Worm (Caenorhabditis elegans) whole organism, L4 larva: ENCODE results near the gene F08D12.3.

Source experiments
- F10B5.3 ChIP-seq: sonication (generic microtip); optimal IDR thresholded peaks from 2 replicates; lab custom pipeline; 2016; ENCODE audit warnings: mild to moderate bottlenecking, missing genetic modification characterization, missing compliant biosample characterization
- F26F4.8 ChIP-seq: fragments of 200-800 bp; sonication (Bioruptor generic); conservative IDR thresholded peaks from 2 replicates; pipeline ENCODE4 v1.3.6; 2022; ENCODE audit warnings: missing genetic modification characterization, missing compliant biosample characterization
- F37D6.2 ChIP-seq: sonication (generic microtip); optimal IDR thresholded peaks from 2 replicates; lab custom pipeline; 2016; ENCODE audit warnings: mild to moderate bottlenecking, missing genetic modification characterization, missing compliant biosample characterization
- F49E8.2 ChIP-seq: sonication (generic microtip); optimal IDR thresholded peaks from 2 replicates; lab custom pipeline; 2016; ENCODE audit warnings: missing compliant biosample characterization, mild to moderate bottlenecking, missing genetic modification characterization, borderline replicate concordance
- T20F7.1 ChIP-seq: fragments of 200-800 bp; sonication (Bioruptor generic); optimal IDR thresholded peaks from 2 replicates; lab custom pipeline; 2018; ENCODE audit warnings: mild to moderate bottlenecking, missing genetic modification characterization, missing compliant biosample characterization
- Y105C5A.15 ChIP-seq: fragments of 200-800 bp; sonication (Bioruptor generic); IDR thresholded peaks from 2 replicates; pipeline ENCODE4 v1.3.6; 2022; ENCODE audit warnings: missing genetic modification characterization, missing compliant biosample characterization
- ZK337.2 ChIP-seq: fragments of 200-800 bp; sonication (Bioruptor generic); IDR thresholded peaks from 2 replicates; pipeline ENCODE4 v1.3.6; 2022; ENCODE audit warnings: missing genetic modification reagents, missing genetic modification characterization, missing compliant biosample characterization
- aha-1 ChIP-seq: fragments of 150-350 bp; peaks from one replicate; lab custom pipeline; 2014; ENCODE audit warnings: missing biosample characterization, missing genetic modification characterization
- aly-2 ChIP-seq: sonication (generic microtip); optimal IDR thresholded peaks from 2 replicates; lab custom pipeline; 2018; ENCODE audit warnings: missing biosample characterization, missing genetic modification characterization
- ceh-28 ChIP-seq: fragments of 150-350 bp; optimal IDR thresholded peaks from 2 replicates; lab custom pipeline; 2014; ENCODE audit warnings: missing biosample characterization, missing genetic modification reagents, missing genetic modification characterization
- ctbp-1 ChIP-seq: fragments of 200-800 bp; sonication (Bioruptor generic); IDR thresholded peaks from 2 replicates; pipeline ENCODE4 v1.3.6; 2022; ENCODE audit warnings: missing genetic modification reagents, missing genetic modification characterization, missing compliant biosample characterization
- daf-12 ChIP-seq: fragments of 150-350 bp; optimal IDR thresholded peaks from 2 replicates; lab custom pipeline; 2014; ENCODE audit warnings: missing biosample characterization, missing genetic modification reagents, missing genetic modification characterization
- daf-16 ChIP-seq, 3 experiments: sonication (generic microtip); optimal IDR thresholded peaks; 2 replicates each; lab custom pipeline; 2016 to 2017; ENCODE audit warnings: missing genetic modification characterization in 3 of 3, missing genetic modification reagents in 3 of 3, mild to moderate bottlenecking in 2 of 3, missing compliant biosample characterization in 2 of 3, missing biosample characterization in 1 of 3, moderate library complexity in 1 of 3
- daf-8 ChIP-seq: fragments of 200-800 bp; sonication (Bioruptor generic); IDR thresholded peaks from 2 replicates; pipeline ENCODE4 v1.3.6; 2022; ENCODE audit warnings: missing genetic modification characterization, missing compliant biosample characterization
- dmd-6 ChIP-seq: fragments of 200-800 bp; sonication (Bioruptor generic); IDR thresholded peaks from 2 replicates; pipeline ENCODE4 v1.3.6; 2022; ENCODE audit warnings: missing genetic modification reagents, missing genetic modification characterization, missing compliant biosample characterization
- dpl-1 ChIP-seq: fragments of 150-350 bp; optimal IDR thresholded peaks from 2 replicates; lab custom pipeline; 2014; ENCODE audit warnings: missing biosample characterization, missing genetic modification reagents, missing genetic modification characterization
- duxl-1 ChIP-seq: sonication (generic microtip); optimal IDR thresholded peaks from 2 replicates; lab custom pipeline; 2016; ENCODE audit warnings: mild to moderate bottlenecking, missing genetic modification characterization, moderate library complexity, missing compliant biosample characterization; ENCODE audit not compliant: poor library complexity
- egl-27 ChIP-seq: sonication (generic microtip); optimal IDR thresholded peaks from 3 replicates; lab custom pipeline; 2017; ENCODE audit warnings: missing biosample characterization, missing genetic modification reagents, missing genetic modification characterization
- fkh-10 ChIP-seq: fragments of 150-350 bp; optimal IDR thresholded peaks from 2 replicates; lab custom pipeline; 2014; ENCODE audit warnings: missing biosample characterization, missing genetic modification reagents, missing genetic modification characterization
- fos-1 ChIP-seq: fragments of 150-350 bp; optimal IDR thresholded peaks from 2 replicates; lab custom pipeline; 2014; ENCODE audit warnings: missing biosample characterization, missing genetic modification characterization
- hif-1 ChIP-seq, 2 experiments: sonication (generic microtip); optimal IDR thresholded peaks; 2 replicates each; lab custom pipeline; 2016 to 2017; ENCODE audit warnings: missing compliant biosample characterization in 2 of 2, missing genetic modification characterization in 2 of 2, missing genetic modification reagents in 2 of 2, missing genotype in 2 of 2, mild to moderate bottlenecking in 1 of 2
- hlh-30 ChIP-seq: sonication (generic microtip); optimal IDR thresholded peaks from 2 replicates; lab custom pipeline; 2017; ENCODE audit warnings: antibody characterized with exemption, mild to moderate bottlenecking, missing genetic modification characterization, missing compliant biosample characterization; ENCODE audit not compliant: insufficient read depth
- jun-1 ChIP-seq: fragments of 150-350 bp; optimal IDR thresholded peaks from 2 replicates; lab custom pipeline; 2014; ENCODE audit warnings: missing biosample characterization, missing genetic modification reagents, missing genetic modification characterization
- lin-13 ChIP-seq: fragments of 150-350 bp; optimal IDR thresholded peaks from 2 replicates; lab custom pipeline; 2014; ENCODE audit warnings: missing biosample characterization, missing genetic modification reagents, missing genetic modification characterization
- lin-38 ChIP-seq: fragments of 200-800 bp; sonication (Bioruptor generic); IDR thresholded peaks from 2 replicates; pipeline ENCODE4 v1.3.6; 2022; ENCODE audit warnings: missing genetic modification reagents, missing genetic modification characterization, missing compliant biosample characterization
- lsy-2 ChIP-seq, 2 experiments: fragments of 150-350 bp in 1 of 2; sonication (generic microtip) in 1 of 2; optimal IDR thresholded peaks; 2 replicates each; lab custom pipeline; 2014 to 2017; ENCODE audit warnings: missing biosample characterization in 2 of 2, missing genetic modification characterization in 2 of 2
- mep-1 ChIP-seq: fragments of 150-350 bp; sonication (generic microtip); optimal IDR thresholded peaks from 3 replicates; lab custom pipeline; 2014; ENCODE audit warnings: missing biosample characterization, missing genetic modification characterization
- mes-2 ChIP-seq: sonication (generic microtip); optimal IDR thresholded peaks from 2 replicates; lab custom pipeline; 2016; ENCODE audit warnings: missing genotype, mild to moderate bottlenecking, missing genetic modification characterization, missing compliant biosample characterization; ENCODE audit not compliant: poor library complexity, severe bottlenecking
- mxl-3 ChIP-seq: fragments of 200-800 bp; sonication (Bioruptor generic); optimal IDR thresholded peaks from 2 replicates; lab custom pipeline; 2018; ENCODE audit warnings: mild to moderate bottlenecking, missing genetic modification characterization, missing compliant biosample characterization
- nhr-10 ChIP-seq: fragments of 150-350 bp; optimal IDR thresholded peaks from 2 replicates; lab custom pipeline; 2014; ENCODE audit warnings: missing biosample characterization, missing genetic modification characterization
- nhr-11 ChIP-seq: fragments of 150-350 bp; optimal IDR thresholded peaks from 2 replicates; lab custom pipeline; 2014; ENCODE audit warnings: missing biosample characterization, missing genetic modification characterization
- nhr-111 ChIP-seq: fragments of 200-800 bp; sonication (Bioruptor generic); optimal IDR thresholded peaks from 2 replicates; lab custom pipeline; 2018; ENCODE audit warnings: mild to moderate bottlenecking, missing genetic modification characterization, missing compliant biosample characterization
- nhr-237 ChIP-seq: sonication (generic microtip); optimal IDR thresholded peaks from 2 replicates; lab custom pipeline; 2017; ENCODE audit warnings: missing biosample characterization, missing genetic modification characterization
- nhr-25 ChIP-seq: sonication (generic microtip); optimal IDR thresholded peaks from 2 replicates; lab custom pipeline; 2017; ENCODE audit warnings: missing genetic modification characterization, mild to moderate bottlenecking, missing compliant biosample characterization, antibody characterized with exemption, moderate library complexity, borderline replicate concordance; ENCODE audit not compliant: insufficient read depth
- nhr-77 ChIP-seq: fragments of 150-350 bp; optimal IDR thresholded peaks from 2 replicates; lab custom pipeline; 2014; ENCODE audit warnings: missing biosample characterization, missing genetic modification characterization
- php-3 ChIP-seq: fragments of 200-800 bp; sonication (Bioruptor generic); IDR thresholded peaks from 2 replicates; pipeline ENCODE4 v1.3.6; 2022; ENCODE audit warnings: missing genetic modification reagents, missing genetic modification characterization, missing compliant biosample characterization
- rbr-2 ChIP-seq: sonication (generic microtip); optimal IDR thresholded peaks from 2 replicates; lab custom pipeline; 2016; ENCODE audit warnings: missing genotype, missing genetic modification characterization, missing compliant biosample characterization
- saeg-2 ChIP-seq: fragments of 200-800 bp; sonication (Bioruptor generic); IDR thresholded peaks from 2 replicates; pipeline ENCODE4 v1.3.6; 2022; ENCODE audit warnings: missing genetic modification reagents, missing genetic modification characterization, missing compliant biosample characterization
- snpc-1.2 ChIP-seq: fragments of 200-800 bp; sonication (Bioruptor generic); IDR thresholded peaks from 2 replicates; pipeline ENCODE4 v1.3.6; 2022; ENCODE audit warnings: missing genetic modification reagents, missing genetic modification characterization, missing compliant biosample characterization
- spr-1 ChIP-seq: sonication (generic microtip); optimal IDR thresholded peaks from 2 replicates; lab custom pipeline; 2016; ENCODE audit warnings: mild to moderate bottlenecking, missing genetic modification characterization, missing compliant biosample characterization
- spr-3 ChIP-seq: fragments of 200-800 bp; sonication (Bioruptor generic); optimal IDR thresholded peaks from 2 replicates; lab custom pipeline; 2018; ENCODE audit warnings: mild to moderate bottlenecking, missing genetic modification characterization, missing compliant biosample characterization
- tag-97 ChIP-seq: fragments of 200-800 bp; sonication (Bioruptor generic); IDR thresholded peaks from 2 replicates; pipeline ENCODE4 v1.3.6; 2022; ENCODE audit warnings: missing genetic modification characterization, missing compliant biosample characterization
- tra-1 ChIP-seq: fragments of 200-800 bp; sonication (Bioruptor generic); IDR thresholded peaks from 2 replicates; pipeline ENCODE4 v1.3.6; 2022; ENCODE audit warnings: missing genetic modification reagents, missing genetic modification characterization, missing compliant biosample characterization
- unc-130 ChIP-seq: sonication (generic microtip); optimal IDR thresholded peaks from 2 replicates; lab custom pipeline; 2016; ENCODE audit warnings: missing genetic modification reagents, missing genetic modification characterization, missing compliant biosample characterization
- unc-39 ChIP-seq: sonication (generic microtip); optimal IDR thresholded peaks from 2 replicates; lab custom pipeline; 2017; ENCODE audit warnings: missing biosample characterization, missing genetic modification characterization
- vab-7 ChIP-seq: fragments of 200-800 bp; sonication (Bioruptor generic); IDR thresholded peaks from 2 replicates; pipeline ENCODE4 v1.3.6; 2022; ENCODE audit warnings: missing genetic modification reagents, missing genetic modification characterization, missing compliant biosample characterization
- zag-1 ChIP-seq: fragments of 150-350 bp; optimal IDR thresholded peaks from 2 replicates; lab custom pipeline; 2014; ENCODE audit warnings: missing biosample characterization, missing genetic modification characterization
- zip-11 ChIP-seq: fragments of 200-800 bp; sonication (Bioruptor generic); IDR thresholded peaks from 2 replicates; pipeline ENCODE4 v1.3.6; 2022; ENCODE audit warnings: missing genetic modification characterization, missing compliant biosample characterization
- ztf-11 ChIP-seq: fragments of 150-350 bp; optimal IDR thresholded peaks from 2 replicates; lab custom pipeline; 2014; ENCODE audit warnings: missing biosample characterization, missing genetic modification characterization
- ztf-7 ChIP-seq: fragments of 150-350 bp; optimal IDR thresholded peaks from 2 replicates; lab custom pipeline; 2014; ENCODE audit warnings: missing biosample characterization, missing genetic modification characterization

F08D12.3 gene

ce11 chrII:2800550-2801233 is 21.3 kb downstream of the F08D12.3 start, which contains the start of gene nhr-119 (continued):
- TF ChIP-seq mep-1 (peak; percentile 59), nhr-11 (tag; lab: Kevin White, UChicago) (no peak), spr-3 (GFP tag; lab: Kevin White, UChicago) (no peak), lin-38 (peak; percentile 35; the same call in 1 of the 2 replicates), aly-2 (tag; lab: Kevin White, UChicago) (no peak), hif-1 (tag; optimal IDR thresholded peaks at IDR 0.05; lab: Kevin White, UChicago) (peak in 1 of 2 experiments; percentile 14), nhr-111 (GFP tag; lab: Kevin White, UChicago) (no peak), mxl-3 (GFP tag; lab: Kevin White, UChicago) (peak; percentile 89), tag-97 (GFP tag; lab: Robert Waterston, UW) (no peak), snpc-1.2 (GFP tag; lab: Robert Waterston, UW) (no peak), lsy-2 (tag; optimal IDR thresholded peaks at IDR 0.05; lab: Kevin White, UChicago) (peak in 1 of 2 experiments; percentile 76), nhr-237 (tag; lab: Kevin White, UChicago) (no peak), ztf-11 (tag; lab: Kevin White, UChicago) (no peak), fkh-10 (GFP tag; lab: Kevin White, UChicago) (no peak), spr-1 (tag; lab: Kevin White, UChicago) (peak; percentile 56), ceh-28 (tag; lab: Kevin White, UChicago) (peak; percentile 19), daf-8 (GFP tag; lab: Robert Waterston, UW) (no peak), ZK337.2 (GFP tag; lab: Robert Waterston, UW) (no peak), F37D6.2 (tag; lab: Kevin White, UChicago) (no peak), F49E8.2 (tag; lab: Kevin White, UChicago) (no peak), Y105C5A.15 (GFP tag; lab: Robert Waterston, UW) (no peak), mes-2 (tag; lab: Kevin White, UChicago) (peak; percentile 68), nhr-77 (tag; lab: Kevin White, UChicago) (peak; percentile 45), nhr-25 (tag; lab: Kevin White, UChicago) (no peak), rbr-2 (tag; lab: Kevin White, UChicago) (peak; percentile 12), jun-1 (tag; lab: Kevin White, UChicago) (peak; percentile 22), ctbp-1 (GFP tag; lab: Robert Waterston, UW) (no peak), egl-27 (tag; lab: Kevin White, UChicago) (no peak), dmd-6 (GFP tag; lab: Robert Waterston, UW) (peak; percentile 91), hlh-30 (tag; lab: Kevin White, UChicago) (peak; percentile 73), unc-39 (tag; lab: Kevin White, UChicago) (no peak), F10B5.3 (tag; lab: Kevin White, UChicago) (no peak), daf-12 (no peak), ztf-7 (tag; lab: Kevin White, UChicago) (no peak), F26F4.8 (GFP tag; lab: Robert Waterston, UW) (no peak), zip-11 (GFP tag; lab: Robert Waterston, UW) (no peak), zag-1 (tag; lab: Kevin White, UChicago) (no peak), nhr-10 (tag; lab: Kevin White, UChicago) (peak; percentile 8), unc-130 (GFP tag; lab: Kevin White, UChicago) (no peak), duxl-1 (tag; lab: Kevin White, UChicago) (peak; percentile 47), lin-13 (GFP tag; lab: Kevin White, UChicago) (peak; percentile 6), fos-1 (tag; lab: Kevin White, UChicago) (peak; percentile 38), aha-1 (tag; lab: Kevin White, UChicago) (peak; percentile 64), saeg-2 (no peak), vab-7 (GFP tag; lab: Robert Waterston, UW) (no peak), daf-16 (GFP tag; optimal IDR thresholded peaks at IDR 0.05; lab: Kevin White, UChicago) (peak in 1 of 2 experiments; percentile 15), daf-16 (tag; optimal IDR thresholded peaks at IDR 0.05; lab: Kevin White, UChicago) (peak; percentile 37), dpl-1 (peak; percentile 26), php-3 (GFP tag; lab: Robert Waterston, UW) (peak; percentile 66), T20F7.1 (no peak), tra-1 (GFP tag; lab: Robert Waterston, UW) (peak; percentile 83)
